Fruit fly (Drosophila melanogaster): ENCODE data around the gene Xrcc2.

The Xrcc2 gene

dm6 chrX:18534393-18534792 is 34.5 kb downstream of the Xrcc2 start:
- TF ChIP-seq CG4496 (GFP tag; IDR thresholded peaks at IDR 0.05), result 0 out of 3 replicates have a peak, but pooled peaks have one; percentile 48
- peak; percentile 2 for TF ChIP-seq EcR (GFP tag; optimal IDR thresholded peaks at IDR 0.05)
- TF ChIP-seq gl (tag; optimal IDR thresholded peaks at IDR 0.05), result no peak
- peak; percentile 51; the same call in 1 of the 3 replicates for TF ChIP-seq fd96Ca (GFP tag; IDR thresholded peaks at IDR 0.05)
- TF ChIP-seq rn (GFP tag; IDR thresholded peaks at IDR 0.05), result no peak
- TF ChIP-seq CG32121 (GFP tag; IDR thresholded peaks at IDR 0.05), result peak; percentile 31; the same call in 1 of the 2 replicates
- peak; percentile 57 for TF ChIP-seq CG13204 (GFP tag; optimal IDR thresholded peaks at IDR 0.05)
- peak; percentile 44 for TF ChIP-seq CG12605 (GFP tag; IDR thresholded peaks at IDR 0.05)
- TF ChIP-seq Ets98B (GFP tag; IDR thresholded peaks at IDR 0.05), result peak; percentile 26; the same call in 1 of the 2 replicates

dm6 chrX:18537066-18537759 is 37.3 kb downstream of the Xrcc2 start:
- TF ChIP-seq EcR (GFP tag; optimal IDR thresholded peaks at IDR 0.05) (no peak), Ets98B (GFP tag; IDR thresholded peaks at IDR 0.05) (no peak), CG8301 (tag; optimal IDR thresholded peaks at IDR 0.05) (peak; percentile 1), CG8159 (tag; optimal IDR thresholded peaks at IDR 0.05) (peak; percentile 67), Pif1B (GFP tag; optimal IDR thresholded peaks at IDR 0.05) (no peak), CG12605 (GFP tag; IDR thresholded peaks at IDR 0.05) (no peak), CG15710 (tag; optimal IDR thresholded peaks at IDR 0.05) (peak; percentile 59), CG4496 (GFP tag; IDR thresholded peaks at IDR 0.05) (no peak), CG9948 (tag; optimal IDR thresholded peaks at IDR 0.05) (peak; percentile 51), rn (GFP tag; IDR thresholded peaks at IDR 0.05) (no peak), D1 (tag; optimal IDR thresholded peaks at IDR 0.05) (no peak), CG17806 (tag; optimal IDR thresholded peaks at IDR 0.05) (peak; percentile 24), CG10348 (GFP tag; IDR thresholded peaks at IDR 0.05) (no peak), Snoo (tag; optimal IDR thresholded peaks at IDR 0.05) (no peak), CG14655 (GFP tag; optimal IDR thresholded peaks at IDR 0.05) (peak; percentile 18), gl (tag; optimal IDR thresholded peaks at IDR 0.05) (no peak), CG32121 (GFP tag; IDR thresholded peaks at IDR 0.05) (no peak), Pif1A (GFP tag; optimal IDR thresholded peaks at IDR 0.05) (no peak), CG13204 (GFP tag; optimal IDR thresholded peaks at IDR 0.05) (peak; percentile 78), fd96Ca (GFP tag; IDR thresholded peaks at IDR 0.05) (no peak), CG34367 (tag; optimal IDR thresholded peaks at IDR 0.05) (peak; percentile 56)

dm6 chrX:18538204-18538864 is 38.4 kb downstream of the Xrcc2 start:
- TF ChIP-seq gl (tag; optimal IDR thresholded peaks at IDR 0.05), result peak; percentile 36
- TF ChIP-seq CG8159 (tag; optimal IDR thresholded peaks at IDR 0.05), result peak; percentile 71
- TF ChIP-seq rn (GFP tag; IDR thresholded peaks at IDR 0.05), result no peak
- TF ChIP-seq D1 (tag; optimal IDR thresholded peaks at IDR 0.05), result no peak
- peak; percentile 36; the same call in 1 of the 3 replicates for TF ChIP-seq CG4496 (GFP tag; IDR thresholded peaks at IDR 0.05)
- TF ChIP-seq Ets98B (GFP tag; IDR thresholded peaks at IDR 0.05), result no peak
- TF ChIP-seq EcR (GFP tag; optimal IDR thresholded peaks at IDR 0.05), result no peak
- TF ChIP-seq CG9948 (tag; optimal IDR thresholded peaks at IDR 0.05), result peak; percentile 57
- TF ChIP-seq CG8301 (tag; optimal IDR thresholded peaks at IDR 0.05), result peak; percentile 55
- TF ChIP-seq CG34367 (tag; optimal IDR thresholded peaks at IDR 0.05), result peak; percentile 62
- TF ChIP-seq Pif1B (GFP tag; optimal IDR thresholded peaks at IDR 0.05), result peak; percentile 66
- TF ChIP-seq CG32121 (GFP tag; IDR thresholded peaks at IDR 0.05), result 0 out of 2 replicates have a peak, but pooled peaks have one; percentile 10
- TF ChIP-seq CG15710 (tag; optimal IDR thresholded peaks at IDR 0.05), result peak; percentile 67
- peak; percentile 36 for TF ChIP-seq Snoo (tag; optimal IDR thresholded peaks at IDR 0.05)
- TF ChIP-seq CG12605 (GFP tag; IDR thresholded peaks at IDR 0.05), result no peak
- peak; percentile 40 for TF ChIP-seq CG13204 (GFP tag; optimal IDR thresholded peaks at IDR 0.05)
- no peak for TF ChIP-seq CG10348 (GFP tag; IDR thresholded peaks at IDR 0.05)
- peak; percentile 69 for TF ChIP-seq CG17806 (tag; optimal IDR thresholded peaks at IDR 0.05)
- TF ChIP-seq CG14655 (GFP tag; optimal IDR thresholded peaks at IDR 0.05), result peak; percentile 61
- peak; percentile 70 for TF ChIP-seq Pif1A (GFP tag; optimal IDR thresholded peaks at IDR 0.05)
- peak; percentile 71 for TF ChIP-seq fd96Ca (GFP tag; IDR thresholded peaks at IDR 0.05)

dm6 chrX:18540268-18540667 is 40.3 kb downstream of the Xrcc2 start:
- no peak for TF ChIP-seq fd96Ca (GFP tag; IDR thresholded peaks at IDR 0.05)
- peak; percentile 45; the same call in 1 of the 3 replicates for TF ChIP-seq CG4496 (GFP tag; IDR thresholded peaks at IDR 0.05)
- TF ChIP-seq CG14655 (GFP tag; optimal IDR thresholded peaks at IDR 0.05), result peak; percentile 61
- TF ChIP-seq D1 (tag; optimal IDR thresholded peaks at IDR 0.05), result no peak
- peak; percentile 7 for TF ChIP-seq CG13204 (GFP tag; optimal IDR thresholded peaks at IDR 0.05)
- TF ChIP-seq Pif1A (GFP tag; optimal IDR thresholded peaks at IDR 0.05), result peak; percentile 14
- TF ChIP-seq rn (GFP tag; IDR thresholded peaks at IDR 0.05), result no peak
- TF ChIP-seq CG32121 (GFP tag; IDR thresholded peaks at IDR 0.05), result no peak
- TF ChIP-seq Snoo (tag; optimal IDR thresholded peaks at IDR 0.05), result peak; percentile 58
- TF ChIP-seq Ets98B (GFP tag; IDR thresholded peaks at IDR 0.05), result no peak
- peak; percentile 57 for TF ChIP-seq CG15710 (tag; optimal IDR thresholded peaks at IDR 0.05)
- TF ChIP-seq CG9948 (tag; optimal IDR thresholded peaks at IDR 0.05), result peak; percentile 73
- peak; percentile 78 for TF ChIP-seq CG8159 (tag; optimal IDR thresholded peaks at IDR 0.05)
- 0 out of 2 replicates have a peak, but pooled peaks have one; percentile 28 for TF ChIP-seq CG12605 (GFP tag; IDR thresholded peaks at IDR 0.05)
- peak; percentile 51 for TF ChIP-seq Pif1B (GFP tag; optimal IDR thresholded peaks at IDR 0.05)
- TF ChIP-seq CG17806 (tag; optimal IDR thresholded peaks at IDR 0.05), result peak; percentile 56
- TF ChIP-seq gl (tag; optimal IDR thresholded peaks at IDR 0.05), result no peak
- TF ChIP-seq EcR (GFP tag; optimal IDR thresholded peaks at IDR 0.05), result no peak
- no peak for TF ChIP-seq CG10348 (GFP tag; IDR thresholded peaks at IDR 0.05)
- peak; percentile 31 for TF ChIP-seq CG8301 (tag; optimal IDR thresholded peaks at IDR 0.05)
- TF ChIP-seq CG34367 (tag; optimal IDR thresholded peaks at IDR 0.05), result peak; percentile 51

dm6 chrX:18541915-18542314 is 42.0 kb downstream of the Xrcc2 start:
- TF ChIP-seq CG8301 (tag; optimal IDR thresholded peaks at IDR 0.05) (peak; percentile 47), D1 (tag; optimal IDR thresholded peaks at IDR 0.05) (no peak), gl (tag; optimal IDR thresholded peaks at IDR 0.05) (no peak), Snoo (tag; optimal IDR thresholded peaks at IDR 0.05) (no peak), CG9948 (tag; optimal IDR thresholded peaks at IDR 0.05) (peak; percentile 8), CG8159 (tag; optimal IDR thresholded peaks at IDR 0.05) (peak; percentile 11), CG32121 (GFP tag; IDR thresholded peaks at IDR 0.05) (peak; percentile 69), CG14655 (GFP tag; optimal IDR thresholded peaks at IDR 0.05) (peak; percentile 63), CG17806 (tag; optimal IDR thresholded peaks at IDR 0.05) (peak; percentile 12), fd96Ca (GFP tag; IDR thresholded peaks at IDR 0.05) (peak; percentile 50; the same call in 1 of the 3 replicates), rn (GFP tag; IDR thresholded peaks at IDR 0.05) (peak; percentile 54; the same call in 1 of the 2 replicates), Ets98B (GFP tag; IDR thresholded peaks at IDR 0.05) (peak; percentile 75), CG15710 (tag; optimal IDR thresholded peaks at IDR 0.05) (no peak), CG12605 (GFP tag; IDR thresholded peaks at IDR 0.05) (peak; percentile 48), CG4496 (GFP tag; IDR thresholded peaks at IDR 0.05) (peak; percentile 83), Pif1A (GFP tag; optimal IDR thresholded peaks at IDR 0.05) (peak; percentile 45), CG34367 (tag; optimal IDR thresholded peaks at IDR 0.05) (no peak)
